Worm (Caenorhabditis elegans) whole organism, L3 larva: ENCODE results near the gene spl-1.

ENCODE experiments used
- ama-1 ChIP-seq: fragments of 150-350 bp; optimal IDR thresholded peaks from 2 replicates; lab custom pipeline; 2018
- fkh-10 ChIP-seq: sonication (generic microtip); optimal IDR thresholded peaks from 2 replicates; lab custom pipeline; 2017; ENCODE audit warnings: missing biosample characterization, missing genetic modification reagents, missing genetic modification characterization
- fos-1 ChIP-seq: fragments of 150-350 bp; optimal IDR thresholded peaks from 2 replicates; lab custom pipeline; 2014; ENCODE audit warnings: missing biosample characterization, missing genetic modification characterization
- jun-1 ChIP-seq: fragments of 150-350 bp; optimal IDR thresholded peaks from 2 replicates; lab custom pipeline; 2014; ENCODE audit warnings: missing biosample characterization, missing genetic modification reagents, missing genetic modification characterization
- mdl-1 ChIP-seq: fragments of 150-350 bp; optimal IDR thresholded peaks from 2 replicates; lab custom pipeline; 2014; ENCODE audit warnings: missing biosample characterization, missing genetic modification characterization
- nhr-28 ChIP-seq: fragments of 150-350 bp; optimal IDR thresholded peaks from 2 replicates; lab custom pipeline; 2014; ENCODE audit warnings: missing biosample characterization, missing genetic modification characterization
- snpc-4 ChIP-seq: fragments of 150-350 bp; optimal IDR thresholded peaks from 2 replicates; lab custom pipeline; 2014; ENCODE audit warnings: missing biosample characterization, missing genetic modification characterization
- ztf-4 ChIP-seq: fragments of 150-350 bp; optimal IDR thresholded peaks from 2 replicates; lab custom pipeline; 2014; ENCODE audit warnings: missing biosample characterization, missing genetic modification characterization

DNA sequence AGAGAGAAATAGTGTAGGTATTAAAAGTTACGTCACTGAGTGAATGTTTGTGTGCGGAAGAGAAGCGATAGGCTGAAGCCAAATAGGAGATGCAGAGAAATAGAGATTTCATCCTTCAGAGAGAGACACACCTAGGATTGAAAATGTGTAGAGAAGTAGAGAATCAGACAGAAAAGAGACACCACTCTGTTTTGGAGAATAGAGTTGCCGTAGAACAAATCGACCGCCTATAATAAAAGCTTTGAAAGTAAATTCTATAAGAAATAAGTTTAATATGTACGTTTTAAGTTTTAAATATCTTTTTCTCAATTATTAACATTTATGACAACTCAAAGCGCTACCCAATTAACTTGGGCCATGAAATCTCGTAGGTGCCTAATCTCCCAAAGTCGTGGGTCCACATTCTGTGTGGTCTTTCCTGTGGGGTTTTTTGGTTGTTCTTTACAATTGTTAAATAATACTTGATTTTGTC lies 27.5 kb upstream of the spl-1 start, which contains the start of gene T07A9.12:
- TF ChIP-seq ama-1 = no peak
- TF ChIP-seq fkh-10 = no peak
- TF ChIP-seq nhr-28 (tag; lab: Kevin White, UChicago) = no peak
- no peak for TF ChIP-seq fos-1
- peak; percentile 11 for TF ChIP-seq snpc-4 (tag; lab: Kevin White, UChicago)
- TF ChIP-seq mdl-1 (tag; lab: Kevin White, UChicago) = no peak
- no peak for TF ChIP-seq ztf-4 (tag; lab: Kevin White, UChicago)
- TF ChIP-seq jun-1 = peak; percentile 65
